Worm (Caenorhabditis elegans): Measurements from ENCODE around the gene snt-2.

snt-2 gene

ce11 chrIII:834443-834815 lies 40.9 kb upstream of the snt-2 start:
- TF ChIP-seq elt-1 (tag; optimal IDR thresholded peaks at IDR 0.05): no peak
- TF ChIP-seq nhr-237 (tag; optimal IDR thresholded peaks at IDR 0.05): no peak
- TF ChIP-seq ztf-4 (tag; optimal IDR thresholded peaks at IDR 0.05): no peak

ce11 chrIII:833711-834442 lies 40.3 kb upstream of the snt-2 start:
- TF ChIP-seq nhr-25 (tag; optimal IDR thresholded peaks at IDR 0.05): peak; percentile 98
- TF ChIP-seq elt-1 (tag; optimal IDR thresholded peaks at IDR 0.05): peak; percentile 67
- no peak for TF ChIP-seq ceh-82 (tag; optimal IDR thresholded peaks at IDR 0.05)
- no peak for TF ChIP-seq unc-39 (tag; optimal IDR thresholded peaks at IDR 0.05)
- peak; percentile 49 for TF ChIP-seq sea-2 (GFP tag; optimal IDR thresholded peaks at IDR 0.05)
- TF ChIP-seq lin-15B (tag; optimal IDR thresholded peaks at IDR 0.05): peak; percentile 69
- TF ChIP-seq unc-62 (GFP tag; optimal IDR thresholded peaks at IDR 0.05): peak; percentile 33
- TF ChIP-seq nhr-12 (tag; optimal IDR thresholded peaks at IDR 0.05): no peak
- TF ChIP-seq elt-2 (tag; optimal IDR thresholded peaks at IDR 0.05): peak; percentile 85
- peak; percentile 67 for TF ChIP-seq ztf-4 (tag; optimal IDR thresholded peaks at IDR 0.05)
- TF ChIP-seq hmg-11 (tag; optimal IDR thresholded peaks at IDR 0.05): peak; percentile 97
- peak; percentile 96 for TF ChIP-seq fkh-10 (GFP tag; optimal IDR thresholded peaks at IDR 0.05)
- TF ChIP-seq nhr-28 (tag; optimal IDR thresholded peaks at IDR 0.05): no peak
- peak; percentile 67 for TF ChIP-seq snpc-4 (tag; optimal IDR thresholded peaks at IDR 0.05)
- TF ChIP-seq ceh-9 (tag; optimal IDR thresholded peaks at IDR 0.05): no peak
- peak; percentile 88 for TF ChIP-seq lsy-12 (tag; optimal IDR thresholded peaks at IDR 0.05)
- TF ChIP-seq egl-27 (tag; optimal IDR thresholded peaks at IDR 0.05): peak; percentile 48
- TF ChIP-seq nhr-67 (tag; optimal IDR thresholded peaks at IDR 0.05): no peak
- peak; percentile 93 for TF ChIP-seq ceh-28 (tag; optimal IDR thresholded peaks at IDR 0.05)
- TF ChIP-seq nhr-76 (tag; optimal IDR thresholded peaks at IDR 0.05): no peak
- TF ChIP-seq aly-2 (tag; optimal IDR thresholded peaks at IDR 0.05): no peak
- TF ChIP-seq egl-5 (tag; optimal IDR thresholded peaks at IDR 0.05): peak; percentile 83
- TF ChIP-seq zag-1 (tag; optimal IDR thresholded peaks at IDR 0.05): peak; percentile 25
- TF ChIP-seq R02D3.7 (tag; optimal IDR thresholded peaks at IDR 0.05): peak; percentile 77
- peak; percentile 92 for TF ChIP-seq jun-1 (tag; optimal IDR thresholded peaks at IDR 0.05)
- no peak for TF ChIP-seq daf-12 (tag; optimal IDR thresholded peaks at IDR 0.05)
- TF ChIP-seq fos-1 (tag; optimal IDR thresholded peaks at IDR 0.05): peak; percentile 91
- TF ChIP-seq ceh-16 (tag; optimal IDR thresholded peaks at IDR 0.05): no peak
- TF ChIP-seq nhr-23 (tag; optimal IDR thresholded peaks at IDR 0.05): peak; percentile 94
- no peak for TF ChIP-seq ztf-11 (tag; optimal IDR thresholded peaks at IDR 0.05)
- TF ChIP-seq fkh-2 (tag; optimal IDR thresholded peaks at IDR 0.05): no peak
- TF ChIP-seq skn-1 (tag; optimal IDR thresholded peaks at IDR 0.05): peak; percentile 81
- TF ChIP-seq pha-4 (tag; optimal IDR thresholded peaks at IDR 0.05): peak; percentile 98
- TF ChIP-seq nhr-77 (tag; optimal IDR thresholded peaks at IDR 0.05): peak; percentile 21
- peak; percentile 91 for TF ChIP-seq pqm-1 (tag; optimal IDR thresholded peaks at IDR 0.05)
- TF ChIP-seq ama-1 (optimal IDR thresholded peaks at IDR 0.05): peak; percentile 93
- peak in 2 of 3 experiments; percentile 7 to 53 for TF ChIP-seq elt-3 (tag; optimal IDR thresholded peaks at IDR 0.05)
- TF ChIP-seq ZK546.5 (tag; optimal IDR thresholded peaks at IDR 0.05): no peak
- peak; percentile 96 for TF ChIP-seq nfya-1 (tag; optimal IDR thresholded peaks at IDR 0.05; ENCODE audit: insufficient read depth)
- TF ChIP-seq nhr-11 (tag; optimal IDR thresholded peaks at IDR 0.05): peak; percentile 82
- no peak for TF ChIP-seq eor-1 (tag; optimal IDR thresholded peaks at IDR 0.05)
- peak; percentile 82 for TF ChIP-seq mdl-1 (tag; optimal IDR thresholded peaks at IDR 0.05)
- peak; percentile 81 for TF ChIP-seq tbx-2 (tag; optimal IDR thresholded peaks at IDR 0.05)
- peak; percentile 97 for TF ChIP-seq lin-39 (tag; optimal IDR thresholded peaks at IDR 0.05)
- peak; percentile 88 for TF ChIP-seq nhr-43 (tag; optimal IDR thresholded peaks at IDR 0.05; ENCODE audit: poor library complexity, severe bottlenecking)
- peak; percentile 8 for TF ChIP-seq mml-1 (tag; optimal IDR thresholded peaks at IDR 0.05)
- no peak for TF ChIP-seq nhr-237 (tag; optimal IDR thresholded peaks at IDR 0.05)
